Fruit fly (Drosophila melanogaster): ENCODE data around the gene nocte.

- TF ChIP-seq CTCF (optimal IDR thresholded peaks at IDR 0.05): no peak
- TF ChIP-seq CG8478 (optimal IDR thresholded peaks at IDR 0.05): no peak
These were observed 14.9 kb downstream of the nocte start, which contains the start of gene Or9a for dm6 chrX:10459576-10459975.

Data from S2 (cell line).